Fruit fly (Drosophila melanogaster) whole organism, embryonic: ENCODE measurements around the gene na.
A peak's percentile ranks its signal among the peaks of the same experiment; 100 is the strongest.

Experiments used
- ATbp ChIP-seq: fragments of 200-800 bp; sonication (Bioruptor generic); optimal IDR thresholded peaks from 2 replicates; lab custom pipeline; 2017; ENCODE audit warnings: missing biosample characterization, mild to moderate bottlenecking, missing genetic modification characterization, missing genetic modification reagents
- Aef1 ChIP-seq: fragments of 200-800 bp; sonication (Bioruptor generic); IDR thresholded peaks from 3 replicates; pipeline ENCODE4 v1.3.6; 2022; ENCODE audit warnings: missing biosample characterization, missing genetic modification characterization
- Atf3 ChIP-seq: fragments of 200-800 bp; sonication (Bioruptor generic); optimal IDR thresholded peaks from 3 replicates; lab custom pipeline; 2016; ENCODE audit warnings: missing biosample characterization, missing genetic modification characterization
- Atf6 ChIP-seq: fragments of 200-800 bp; sonication (Bioruptor generic); IDR thresholded peaks from 2 replicates; pipeline ENCODE4 v1.3.6; 2022; ENCODE audit warnings: missing biosample characterization, missing genetic modification characterization
- B-H1 ChIP-seq: fragments of 200-800 bp; sonication (Bioruptor generic); IDR thresholded peaks from 3 replicates; pipeline ENCODE4 v1.3.6; 2022; ENCODE audit warnings: missing biosample characterization, missing genetic modification characterization
- Blimp-1 ChIP-seq: fragments of 200-800 bp; sonication (Bioruptor generic); optimal IDR thresholded peaks from 3 replicates; lab custom pipeline; 2018; ENCODE audit warnings: missing biosample characterization, missing genetic modification characterization, mild to moderate bottlenecking, moderate library complexity, missing genetic modification reagents
- CG12744 ChIP-seq: fragments of 200-800 bp; sonication (Bioruptor generic); optimal IDR thresholded peaks from 2 replicates; lab custom pipeline; 2016; ENCODE audit warnings: missing biosample characterization, missing genetic modification characterization
- CG12769 ChIP-seq: fragments of 200-800 bp; sonication (Bioruptor generic); optimal IDR thresholded peaks from 2 replicates; lab custom pipeline; 2019; ENCODE audit warnings: missing biosample characterization, mild to moderate bottlenecking, missing genetic modification characterization, moderate library complexity
- CG13287 ChIP-seq: fragments of 200-800 bp; sonication (Bioruptor generic); IDR thresholded peaks from 2 replicates; pipeline ENCODE4 v1.3.6; 2022; ENCODE audit warnings: missing biosample characterization, missing genetic modification characterization; ENCODE audit not compliant: partially characterized antibody
- CG13775 ChIP-seq: fragments of 200-800 bp; sonication (Bioruptor generic); optimal IDR thresholded peaks from 3 replicates; lab custom pipeline; 2017; ENCODE audit warnings: missing biosample characterization, mild to moderate bottlenecking, missing genetic modification characterization
- CG14050 ChIP-seq: fragments of 200-800 bp; sonication (Bioruptor generic); IDR thresholded peaks from 3 replicates; pipeline ENCODE4 v1.3.6; 2022; ENCODE audit warnings: missing biosample characterization, missing genetic modification characterization
- CG1792 ChIP-seq: fragments of 200-800 bp; sonication (Bioruptor generic); optimal IDR thresholded peaks from 2 replicates; lab custom pipeline; 2016; ENCODE audit warnings: missing biosample characterization, missing genetic modification characterization
- CG2875 ChIP-seq: fragments of 200-800 bp; sonication (Bioruptor generic); optimal IDR thresholded peaks from 2 replicates; lab custom pipeline; 2017; ENCODE audit warnings: missing biosample characterization, mild to moderate bottlenecking, missing genetic modification characterization, missing genetic modification reagents
- CG31365 ChIP-seq: fragments of 200-800 bp; sonication (Bioruptor generic); optimal IDR thresholded peaks from 2 replicates; lab custom pipeline; 2018; ENCODE audit warnings: missing biosample characterization, mild to moderate bottlenecking, missing genetic modification characterization
- CG3726 ChIP-seq: fragments of 200-800 bp; sonication (Bioruptor generic); IDR thresholded peaks from 3 replicates; pipeline ENCODE4, ENCODE4 v1.3.6; 2022; ENCODE audit warnings: missing biosample characterization, missing genetic modification characterization
- CG3838 ChIP-seq: fragments of 200-800 bp; sonication (Bioruptor generic); optimal IDR thresholded peaks from 3 replicates; lab custom pipeline; 2016; ENCODE audit warnings: missing biosample characterization, missing genetic modification characterization
- CG4404 ChIP-seq: fragments of 200-800 bp; sonication (Bioruptor generic); IDR thresholded peaks from 2 replicates; pipeline ENCODE4 v1.3.6; 2022; ENCODE audit warnings: missing biosample characterization, missing genetic modification characterization
- CG4617 ChIP-seq: fragments of 200-800 bp; sonication (Bioruptor generic); optimal IDR thresholded peaks from 3 replicates; lab custom pipeline; 2016; ENCODE audit warnings: missing biosample characterization, missing genetic modification characterization, borderline replicate concordance
- CG6765 ChIP-seq: fragments of 200-800 bp; sonication (Bioruptor generic); optimal IDR thresholded peaks from 3 replicates; lab custom pipeline; 2017; ENCODE audit warnings: missing biosample characterization, mild to moderate bottlenecking, missing genetic modification characterization
- CG6791 ChIP-seq: fragments of 200-800 bp; sonication (Bioruptor generic); IDR thresholded peaks from 3 replicates; pipeline ENCODE4 v1.3.6; 2022; ENCODE audit warnings: missing biosample characterization, missing genetic modification characterization; ENCODE audit not compliant: partially characterized antibody
- CG9437 ChIP-seq: fragments of 200-800 bp; sonication (Bioruptor generic); optimal IDR thresholded peaks from 2 replicates; lab custom pipeline; 2018; ENCODE audit warnings: missing biosample characterization, mild to moderate bottlenecking, missing genetic modification characterization
- CG9876 ChIP-seq: fragments of 200-800 bp; sonication (Bioruptor generic); optimal IDR thresholded peaks from 2 replicates; lab custom pipeline; 2016; ENCODE audit warnings: missing biosample characterization, missing genetic modification characterization
- CTCF ChIP-seq: fragments of 200-800 bp; sonication (Bioruptor generic); optimal IDR thresholded peaks from 2 replicates; lab custom pipeline; 2017; ENCODE audit warnings: missing biosample characterization, mild to moderate bottlenecking, missing genetic modification characterization, moderate library complexity
- Dfd ChIP-seq, 2 experiments: fragments of >200 bp; optimal IDR thresholded peaks; 2 replicates each; lab custom pipeline; 2017; ENCODE audit warnings: missing biosample characterization in 2 of 2, missing genetic modification characterization in 2 of 2
- Hmr ChIP-seq: fragments of 200-800 bp; sonication (Bioruptor generic); optimal IDR thresholded peaks from 3 replicates; lab custom pipeline; 2017; ENCODE audit warnings: mild to moderate bottlenecking, missing biosample characterization, missing genetic modification reagents, missing genetic modification characterization
- NFAT ChIP-seq: fragments of 200-800 bp; sonication (Bioruptor generic); IDR thresholded peaks from 2 replicates; pipeline ENCODE4 v1.3.6; 2022; ENCODE audit warnings: missing biosample characterization, missing genetic modification characterization
- NfI ChIP-seq: fragments of 200-800 bp; sonication (Bioruptor generic); optimal IDR thresholded peaks from 3 replicates; lab custom pipeline; 2018; ENCODE audit warnings: missing biosample characterization, mild to moderate bottlenecking, missing genetic modification characterization, moderate library complexity
- Sin3A ChIP-seq: fragments of >200 bp; optimal IDR thresholded peaks from 2 replicates; lab custom pipeline; 2018
- Six4 ChIP-seq: fragments of 200-800 bp; sonication (Bioruptor generic); optimal IDR thresholded peaks from 2 replicates; lab custom pipeline; 2016; ENCODE audit warnings: missing biosample characterization, missing genetic modification characterization
- Trl ChIP-seq, 3 experiments: fragments of >200 bp in 2 of 3; fragments of 200-800 bp in 1 of 3; sonication (Bioruptor generic) in 1 of 3; optimal IDR thresholded peaks; 2 replicates in 1 of 3; 3 replicates in 2 of 3; lab custom pipeline; 2016 to 2017; ENCODE audit warnings: missing biosample characterization in 1 of 3, missing genetic modification characterization in 1 of 3
- al ChIP-seq: fragments of 200-800 bp; sonication (Bioruptor generic); IDR thresholded peaks from 2 replicates; pipeline ENCODE4 v1.3.6; 2022; ENCODE audit warnings: missing biosample characterization, missing genetic modification characterization
- caup ChIP-seq: fragments of 200-800 bp; sonication (Bioruptor generic); optimal IDR thresholded peaks from 3 replicates; lab custom pipeline; 2017; ENCODE audit warnings: missing biosample characterization, mild to moderate bottlenecking, missing genetic modification characterization, moderate library complexity; ENCODE audit not compliant: severe bottlenecking
- chm ChIP-seq: fragments of 200-800 bp; sonication (Bioruptor generic); IDR thresholded peaks from 2 replicates; pipeline ENCODE4 v1.3.6; 2022; ENCODE audit warnings: missing biosample characterization, missing genetic modification characterization
- crp ChIP-seq, 2 experiments: fragments of 200-800 bp; sonication (Bioruptor generic); optimal IDR thresholded peaks; 2 replicates in 1 of 2; 3 replicates in 1 of 2; lab custom pipeline; 2017; ENCODE audit warnings: missing biosample characterization in 2 of 2, missing genetic modification characterization in 2 of 2, mild to moderate bottlenecking in 1 of 2, moderate library complexity in 1 of 2
- dati ChIP-seq: fragments of 200-800 bp; sonication (Bioruptor generic); IDR thresholded peaks from 2 replicates; pipeline ENCODE4 v1.3.6; 2022; ENCODE audit warnings: missing biosample characterization, missing genetic modification characterization
- dmrt11E ChIP-seq: fragments of 200-800 bp; sonication (Bioruptor generic); optimal IDR thresholded peaks from 3 replicates; lab custom pipeline; 2018; ENCODE audit warnings: missing biosample characterization, mild to moderate bottlenecking, missing genetic modification characterization, moderate library complexity
- ham ChIP-seq: fragments of 200-800 bp; sonication (Bioruptor generic); IDR thresholded peaks from 2 replicates; pipeline ENCODE4 v1.3.6; 2022; ENCODE audit warnings: missing biosample characterization, missing genetic modification characterization
- hbn ChIP-seq: fragments of 200-800 bp; sonication (Bioruptor generic); IDR thresholded peaks from 2 replicates; pipeline ENCODE4 v1.3.6; 2022; ENCODE audit warnings: missing biosample characterization, missing genetic modification characterization; ENCODE audit not compliant: partially characterized antibody
- knrl ChIP-seq: fragments of 200-800 bp; sonication (Bioruptor generic); IDR thresholded peaks from 3 replicates; pipeline ENCODE4 v1.3.6; 2022; ENCODE audit warnings: missing biosample characterization, missing genetic modification characterization; ENCODE audit not compliant: partially characterized antibody
- luna ChIP-seq: fragments of 200-800 bp; sonication (Bioruptor generic); optimal IDR thresholded peaks from 2 replicates; lab custom pipeline; 2016; ENCODE audit warnings: missing biosample characterization, missing genetic modification characterization
- onecut ChIP-seq: fragments of 200-800 bp; sonication (Bioruptor generic); IDR thresholded peaks from 2 replicates; pipeline ENCODE4 v1.3.6; 2022; ENCODE audit warnings: missing biosample characterization, missing genetic modification characterization
- ssp ChIP-seq: fragments of 200-800 bp; sonication (Bioruptor generic); IDR thresholded peaks from 2 replicates; pipeline ENCODE4 v1.3.6; 2022; ENCODE audit warnings: missing biosample characterization, missing genetic modification characterization
- sug ChIP-seq: fragments of 200-800 bp; optimal IDR thresholded peaks from 2 replicates; lab custom pipeline; 2019; ENCODE audit warnings: missing biosample characterization, mild to moderate bottlenecking, missing genetic modification characterization, moderate library complexity
- tap ChIP-seq: fragments of 200-800 bp; optimal IDR thresholded peaks from 3 replicates; lab custom pipeline; 2019; ENCODE audit warnings: missing biosample characterization, mild to moderate bottlenecking, missing genetic modification characterization, moderate library complexity
- tio ChIP-seq: fragments of 200-800 bp; sonication (Bioruptor generic); optimal IDR thresholded peaks from 2 replicates; lab custom pipeline; 2017; ENCODE audit warnings: missing biosample characterization, missing genetic modification characterization, inconsistent platforms
- toy ChIP-seq: fragments of 200-800 bp; sonication (Bioruptor generic); IDR thresholded peaks from 2 replicates; pipeline ENCODE4 v1.3.6; 2022; ENCODE audit warnings: missing biosample characterization, missing genetic modification characterization
- trem ChIP-seq: fragments of 200-800 bp; optimal IDR thresholded peaks from 3 replicates; lab custom pipeline; 2019; ENCODE audit warnings: missing biosample characterization, mild to moderate bottlenecking, missing genetic modification characterization, moderate library complexity
- unc-4 ChIP-seq: fragments of 200-800 bp; sonication (Bioruptor generic); IDR thresholded peaks from 2 replicates; pipeline ENCODE4 v1.3.6; 2022; ENCODE audit warnings: missing biosample characterization, missing genetic modification characterization; ENCODE audit not compliant: partially characterized antibody
- vvl ChIP-seq: fragments of 200-800 bp; sonication (Bioruptor generic); IDR thresholded peaks from 2 replicates; pipeline ENCODE4 v1.3.6; 2022; ENCODE audit warnings: missing biosample characterization, missing genetic modification characterization
- wdn ChIP-seq: fragments of 200-800 bp; sonication (Bioruptor generic); IDR thresholded peaks from 2 replicates; pipeline ENCODE4 v1.3.6; 2022; ENCODE audit warnings: missing biosample characterization, missing genetic modification characterization

na gene

DNA sequence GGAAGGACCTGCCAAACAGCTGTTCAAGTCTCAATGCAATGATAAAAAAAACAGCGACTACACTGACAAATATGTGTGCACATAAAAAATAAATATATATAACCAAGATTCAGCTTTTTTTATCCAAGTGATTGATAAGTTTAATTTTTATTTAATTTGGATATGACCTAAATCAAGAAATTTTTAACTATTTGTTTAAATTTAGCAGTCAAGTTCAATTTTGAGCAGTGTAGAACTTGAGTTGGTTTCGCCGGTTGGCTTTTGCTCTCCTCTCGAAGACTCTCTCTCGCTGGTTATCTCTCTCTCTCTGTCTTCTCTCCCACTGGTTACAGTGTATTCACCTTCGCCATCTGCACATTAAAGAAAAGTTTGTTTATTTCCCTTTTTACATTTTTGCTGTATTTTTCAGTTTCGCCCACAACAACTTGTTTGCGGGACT, 48.1 kb upstream of the na start (continued):
- TF ChIP-seq Dfd (GFP tag; optimal IDR thresholded peaks at IDR 0.05; lab: Kevin White, UChicago) = no peak
- TF ChIP-seq luna (GFP tag; lab: Kevin White, UChicago) = peak; percentile 19
- TF ChIP-seq CG6791 (GFP tag; lab: Robert Waterston, UW) = no peak
- peak; percentile 75 for TF ChIP-seq CG9437 (GFP tag; lab: Kevin White, UChicago)
- peak; percentile 69 for TF ChIP-seq toy (GFP tag; lab: Robert Waterston, UW)
- peak; percentile 86 for TF ChIP-seq tap (tag; lab: Kevin White, UChicago)
- TF ChIP-seq Trl (optimal IDR thresholded peaks at IDR 0.05; lab: Kevin White, UChicago) = peak; percentile 70 to 76
- TF ChIP-seq Trl (GFP tag; optimal IDR thresholded peaks at IDR 0.05; lab: Kevin White, UChicago) = peak; percentile 37
- TF ChIP-seq chm = peak; percentile 76; the same call in 1 of the 2 replicates
- no peak for TF ChIP-seq hbn (GFP tag; lab: Robert Waterston, UW)
- TF ChIP-seq Atf6 (GFP tag; lab: Robert Waterston, UW) = peak; percentile 89
- peak; percentile 46; the same call in 1 of the 2 replicates for TF ChIP-seq ham (GFP tag; lab: Robert Waterston, UW)
- peak; percentile 84 for TF ChIP-seq al
- TF ChIP-seq dmrt11E (tag; lab: Kevin White, UChicago) = peak; percentile 87
- TF ChIP-seq CG9876 (GFP tag; lab: Kevin White, UChicago) = peak; percentile 36
- TF ChIP-seq B-H1 (GFP tag; lab: Robert Waterston, UW) = peak; percentile 85
- peak; percentile 88 for TF ChIP-seq Blimp-1 (GFP tag; lab: Kevin White, UChicago)
- peak; percentile 94 for TF ChIP-seq vvl (GFP tag; lab: Robert Waterston, UW)
- peak; percentile 82 for TF ChIP-seq wdn
- TF ChIP-seq dati = peak; percentile 23; the same call in 1 of the 2 replicates
- peak; percentile 49 for TF ChIP-seq CG1792 (GFP tag; lab: Kevin White, UChicago)
- no peak for TF ChIP-seq unc-4 (GFP tag; lab: Robert Waterston, UW)
- TF ChIP-seq knrl (GFP tag; lab: Robert Waterston, UW) = no peak
- TF ChIP-seq ssp (GFP tag; lab: Robert Waterston, UW) = peak; percentile 61
- TF ChIP-seq CG13775 = peak; percentile 81
- TF ChIP-seq CG31365 = peak; percentile 32
- peak; percentile 85 for TF ChIP-seq caup (GFP tag; lab: Kevin White, UChicago)
- TF ChIP-seq tio (GFP tag; lab: Kevin White, UChicago) = peak; percentile 78
- peak; percentile 39 for TF ChIP-seq CTCF (GFP tag; lab: Kevin White, UChicago)
- TF ChIP-seq CG6765 = peak; percentile 72
- TF ChIP-seq Aef1 = peak; percentile 84
- TF ChIP-seq Six4 (GFP tag; lab: Kevin White, UChicago) = peak; percentile 82
- TF ChIP-seq Atf3 (GFP tag; lab: Kevin White, UChicago) = peak; percentile 56
- TF ChIP-seq crp (GFP tag; optimal IDR thresholded peaks at IDR 0.05; lab: Kevin White, UChicago) = peak in 1 of 2 experiments; percentile 57
- TF ChIP-seq Hmr (GFP tag; lab: Kevin White, UChicago) = peak; percentile 92
- TF ChIP-seq ATbp (GFP tag; lab: Kevin White, UChicago) = peak; percentile 87
- TF ChIP-seq CG3838 (GFP tag; lab: Kevin White, UChicago) = peak; percentile 35
- TF ChIP-seq sug (tag; lab: Kevin White, UChicago) = peak; percentile 55
- TF ChIP-seq CG14050 (GFP tag; lab: Robert Waterston, UW) = peak; percentile 79
- peak; percentile 78 for TF ChIP-seq NfI (GFP tag; lab: Kevin White, UChicago)
- no peak for TF ChIP-seq Sin3A (lab: Kevin White, UChicago)
- TF ChIP-seq CG12744 (GFP tag; lab: Kevin White, UChicago) = peak; percentile 66
- TF ChIP-seq CG12769 (tag; lab: Kevin White, UChicago) = peak; percentile 40
- peak; percentile 66 for TF ChIP-seq CG4617 (GFP tag; lab: Kevin White, UChicago)
- TF ChIP-seq onecut (GFP tag; lab: Robert Waterston, UW) = peak; percentile 71
- TF ChIP-seq CG13287 (GFP tag; lab: Robert Waterston, UW) = no peak
- TF ChIP-seq CG3726 = peak; percentile 77; the same call in 2 of the 3 replicates
- TF ChIP-seq CG4404 (GFP tag; lab: Robert Waterston, UW) = peak; percentile 76
- TF ChIP-seq NFAT (GFP tag; lab: Robert Waterston, UW) = peak; percentile 55; the same call in 1 of the 2 replicates
- peak; percentile 82 for TF ChIP-seq trem (tag; lab: Kevin White, UChicago)
- TF ChIP-seq CG2875 = peak; percentile 75
